Worm (Caenorhabditis elegans): ENCODE results near the gene srx-6.

ce11 chrV:7307089-7307488, 6.0 kb downstream of the srx-6 start, which contains the start of gene F07G11.1:
- TF ChIP-seq him-1 (tag; optimal IDR thresholded peaks at IDR 0.05): no peak
- no peak for TF ChIP-seq dao-5 (tag; optimal IDR thresholded peaks at IDR 0.05)
- no peak for TF ChIP-seq W03F9.2 (tag; optimal IDR thresholded peaks at IDR 0.05)

Data from whole organism, L4/young adult.